Worm (Caenorhabditis elegans) whole organism, L3 larva: ENCODE measurements around the gene frpr-21.

Source experiments
- elt-1 ChIP-seq: fragments of 150-350 bp; optimal IDR thresholded peaks from 2 replicates; lab custom pipeline; 2014; ENCODE audit warnings: missing biosample characterization, missing genetic modification characterization
- elt-2 ChIP-seq: sonication (generic microtip); optimal IDR thresholded peaks from 2 replicates; lab custom pipeline; 2016; ENCODE audit warnings: missing genetic modification reagents, mild to moderate bottlenecking, missing genetic modification characterization, missing compliant biosample characterization
- fkh-10 ChIP-seq: sonication (generic microtip); optimal IDR thresholded peaks from 2 replicates; lab custom pipeline; 2017; ENCODE audit warnings: missing biosample characterization, missing genetic modification reagents, missing genetic modification characterization
- hmg-11 ChIP-seq: sonication (generic microtip); optimal IDR thresholded peaks from 2 replicates; lab custom pipeline; 2016; ENCODE audit warnings: missing genetic modification characterization, missing compliant biosample characterization
- lin-39 ChIP-seq: fragments of 150-350 bp; optimal IDR thresholded peaks from 2 replicates; lab custom pipeline; 2018; ENCODE audit warnings: missing biosample characterization, missing genetic modification reagents, missing genetic modification characterization
- nfya-1 ChIP-seq: sonication (generic microtip); optimal IDR thresholded peaks from 2 replicates; lab custom pipeline; 2017; ENCODE audit warnings: missing genetic modification characterization, mild to moderate bottlenecking, missing compliant biosample characterization, antibody characterized with exemption, moderate library complexity; ENCODE audit not compliant: insufficient read depth
- nhr-28 ChIP-seq: fragments of 150-350 bp; optimal IDR thresholded peaks from 2 replicates; lab custom pipeline; 2014; ENCODE audit warnings: missing biosample characterization, missing genetic modification characterization
- nhr-43 ChIP-seq: sonication (generic microtip); optimal IDR thresholded peaks from 2 replicates; lab custom pipeline; 2016; ENCODE audit warnings: mild to moderate bottlenecking, missing genetic modification characterization, missing compliant biosample characterization; ENCODE audit not compliant: poor library complexity, severe bottlenecking
- skn-1 ChIP-seq: fragments of 150-350 bp; optimal IDR thresholded peaks from 2 replicates; lab custom pipeline; 2014; ENCODE audit warnings: missing biosample characterization, missing genetic modification characterization
- snpc-4 ChIP-seq: fragments of 150-350 bp; optimal IDR thresholded peaks from 2 replicates; lab custom pipeline; 2014; ENCODE audit warnings: missing biosample characterization, missing genetic modification characterization
- tbx-2 ChIP-seq: sonication (generic microtip); optimal IDR thresholded peaks from 2 replicates; lab custom pipeline; 2016; ENCODE audit warnings: mild to moderate bottlenecking, missing genetic modification characterization, missing compliant biosample characterization
- unc-39 ChIP-seq: sonication (generic microtip); optimal IDR thresholded peaks from 4 replicates; lab custom pipeline; 2017; ENCODE audit warnings: missing biosample characterization, missing genetic modification characterization
- unc-62 ChIP-seq: fragments of 150-350 bp; sonication (generic microtip); optimal IDR thresholded peaks from 4 replicates; lab custom pipeline; 2014; ENCODE audit warnings: missing biosample characterization, missing genetic modification reagents, missing genetic modification characterization
- zag-1 ChIP-seq: fragments of 150-350 bp; optimal IDR thresholded peaks from 2 replicates; lab custom pipeline; 2014; ENCODE audit warnings: missing biosample characterization, missing genetic modification characterization

DNA sequence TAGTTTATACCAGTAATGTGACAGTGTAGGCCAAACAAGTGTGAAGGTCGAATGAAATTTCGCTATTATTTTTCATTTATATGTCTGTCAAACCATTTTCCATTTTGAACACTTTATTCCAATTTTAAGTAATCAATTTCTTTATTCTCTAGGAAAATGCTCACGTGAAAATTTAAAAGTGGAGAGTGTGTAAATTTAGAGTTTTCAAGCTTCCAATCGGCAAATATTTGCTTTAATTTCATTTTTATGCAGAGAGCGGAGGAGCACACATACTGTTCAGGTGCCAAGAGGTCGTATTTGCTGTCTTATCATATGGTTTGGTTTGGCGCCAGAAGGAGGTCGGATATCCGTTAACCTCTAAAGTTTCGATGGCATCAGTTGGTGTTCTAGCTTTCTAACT lies 25.0 kb upstream of the frpr-21 start:
- TF ChIP-seq lin-39 (tag; lab: Kevin White, UChicago) (no peak), elt-2 (tag; lab: Kevin White, UChicago) (no peak), tbx-2 (tag; lab: Kevin White, UChicago) (no peak), hmg-11 (no peak), elt-1 (no peak), unc-39 (no peak), nhr-43 (no peak), unc-62 (GFP tag; lab: Kevin White, UChicago) (no peak), fkh-10 (no peak), snpc-4 (tag; lab: Kevin White, UChicago) (no peak), nfya-1 (no peak), zag-1 (tag; lab: Kevin White, UChicago) (no peak), skn-1 (no peak), nhr-28 (tag; lab: Kevin White, UChicago) (no peak)
